Worm (Caenorhabditis elegans): ENCODE results near the gene F59A6.12.

F59A6.12 gene

ce11 chrII:5022381-5022855 lies 10.5 kb upstream of the F59A6.12 start, which contains the start of the genes nsy-1 and F59A6.13:
Gene nsy-1 (plus strand): TSS chrII:5022757.
Gene F59A6.13 (plus strand): TSS chrII:5022805.
- TF ChIP-seq nhr-232 (tag; optimal IDR thresholded peaks at IDR 0.05) (no peak), K02D7.2 (tag; optimal IDR thresholded peaks at IDR 0.05) (no peak)

- TF ChIP-seq syd-9 (tag; optimal IDR thresholded peaks at IDR 0.05) (no peak), fkh-6 (tag; optimal IDR thresholded peaks at IDR 0.05) (no peak), ceh-18 (tag; optimal IDR thresholded peaks at IDR 0.05) (no peak), dmd-4 (tag; optimal IDR thresholded peaks at IDR 0.05; ENCODE audit: borderline replicate concordance) (no peak), ceh-2 (tag; optimal IDR thresholded peaks at IDR 0.05) (no peak), che-1 (tag; optimal IDR thresholded peaks at IDR 0.05) (no peak), hlh-13 (GFP tag; optimal IDR thresholded peaks at IDR 0.05) (no peak), ceh-30 (tag; optimal IDR thresholded peaks at IDR 0.05) (no peak), unc-42 (tag; optimal IDR thresholded peaks at IDR 0.05) (no peak)
Measured at ce11 chrII:5021518-5021917, 9.6 kb upstream of the F59A6.12 start.

- TF ChIP-seq ahr-1 (tag; optimal IDR thresholded peaks at IDR 0.05), result no peak
- TF ChIP-seq sox-4 (tag; optimal IDR thresholded peaks at IDR 0.05), result no peak
- TF ChIP-seq elt-2 (tag; optimal IDR thresholded peaks at IDR 0.05), result peak; percentile 74
Measured at ce11 chrII:5020513-5021081, 8.7 kb upstream of the F59A6.12 start.

- no peak for TF ChIP-seq unc-3 (GFP tag; conservative IDR thresholded peaks at IDR 0.05)
- no peak for TF ChIP-seq unc-3 (tag; optimal IDR thresholded peaks at IDR 0.05)
- TF ChIP-seq elt-2 (tag; optimal IDR thresholded peaks at IDR 0.05), result peak; percentile 93
Measured at ce11 chrII:5019389-5020108, 7.7 kb upstream of the F59A6.12 start.

- TF ChIP-seq pha-2 (tag; optimal IDR thresholded peaks at IDR 0.05) (no peak), eyg-1 (tag; optimal IDR thresholded peaks at IDR 0.05) (no peak), lin-11 (tag; optimal IDR thresholded peaks at IDR 0.05) (no peak), madf-2 (tag; optimal IDR thresholded peaks at IDR 0.05) (no peak)
Measured at ce11 chrII:5018578-5018977, 6.7 kb upstream of the F59A6.12 start.

ce11 chrII:5016977-5017585 lies 5.2 kb upstream of the F59A6.12 start:
- TF ChIP-seq ceh-14 (tag; optimal IDR thresholded peaks at IDR 0.05) (peak; percentile 31), ceh-31 (tag; optimal IDR thresholded peaks at IDR 0.05) (peak; percentile 79), ref-2 (tag; optimal IDR thresholded peaks at IDR 0.05) (no peak), nhr-232 (tag; optimal IDR thresholded peaks at IDR 0.05) (no peak), ceh-34 (tag; optimal IDR thresholded peaks at IDR 0.05) (peak; percentile 27), nfya-1 (tag; optimal IDR thresholded peaks at IDR 0.05) (peak; percentile 69), rnt-1 (tag; optimal IDR thresholded peaks at IDR 0.05) (no peak), unc-42 (tag; optimal IDR thresholded peaks at IDR 0.05) (peak; percentile 80), ceh-18 (tag; optimal IDR thresholded peaks at IDR 0.05) (peak; percentile 47), ceh-48 (tag; optimal IDR thresholded peaks at IDR 0.05) (peak; percentile 55), pag-3 (tag; optimal IDR thresholded peaks at IDR 0.05; ENCODE audit: borderline replicate concordance) (no peak), ceh-19 (GFP tag; optimal IDR thresholded peaks at IDR 0.05) (no peak), ama-1 (optimal IDR thresholded peaks at IDR 0.05) (no peak), hlh-6 (tag; optimal IDR thresholded peaks at IDR 0.05) (peak; percentile 16), madf-2 (tag; optimal IDR thresholded peaks at IDR 0.05) (peak; percentile 36), ceh-30 (tag; optimal IDR thresholded peaks at IDR 0.05) (no peak), ceh-45 (GFP tag; IDR thresholded peaks at IDR 0.05) (no peak), sox-4 (tag; optimal IDR thresholded peaks at IDR 0.05) (peak; percentile 47), lim-6 (tag; optimal IDR thresholded peaks at IDR 0.05) (no peak), F13H6.1 (tag; optimal IDR thresholded peaks at IDR 0.05) (peak; percentile 25), elt-4 (tag; optimal IDR thresholded peaks at IDR 0.05) (no peak), ets-4 (tag; optimal IDR thresholded peaks at IDR 0.05) (peak; percentile 20), tbx-2 (tag; optimal IDR thresholded peaks at IDR 0.05) (peak; percentile 54), pax-1 (tag; optimal IDR thresholded peaks at IDR 0.05) (no peak), C08G9.2 (tag; optimal IDR thresholded peaks at IDR 0.05) (peak; percentile 24), pat-9 (tag; optimal IDR thresholded peaks at IDR 0.05) (no peak)
